Worm (Caenorhabditis elegans): ENCODE data around the gene Y14H12A.2.

DNA sequence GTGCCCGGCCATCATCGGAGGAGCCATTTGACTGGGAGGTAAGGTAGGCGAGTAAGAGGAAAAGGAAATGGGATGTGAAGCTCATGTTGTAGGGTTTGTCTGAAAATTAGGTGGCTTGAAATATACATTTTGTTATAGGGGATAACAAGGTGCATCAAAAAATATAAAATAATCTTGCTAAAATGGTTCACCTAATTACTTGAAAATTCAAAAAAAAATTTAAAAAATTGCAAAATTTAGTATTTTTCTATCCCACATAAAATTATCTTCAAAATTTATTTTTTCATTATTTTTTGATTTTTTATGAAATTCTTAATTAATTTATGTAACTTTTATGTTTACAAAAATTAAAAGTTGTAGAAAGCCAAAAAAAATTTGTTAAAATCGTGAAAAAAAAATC, 29.1 kb upstream of the Y14H12A.2 start, which contains the start of gene K07D4.6:
- TF ChIP-seq nhr-237 (tag; optimal IDR thresholded peaks at IDR 0.05) (no peak), ztf-11 (tag; optimal IDR thresholded peaks at IDR 0.05) (no peak), nhr-85 (tag) (no peak), blmp-1 (tag; optimal IDR thresholded peaks at IDR 0.05) (no peak), aly-2 (tag; optimal IDR thresholded peaks at IDR 0.05) (no peak), fos-1 (tag; optimal IDR thresholded peaks at IDR 0.05) (no peak), lsy-2 (tag; optimal IDR thresholded peaks at IDR 0.05) (no peak), nhr-12 (tag; optimal IDR thresholded peaks at IDR 0.05) (no peak), zip-4 (GFP tag; optimal IDR thresholded peaks at IDR 0.05) (no peak), lin-13 (GFP tag; optimal IDR thresholded peaks at IDR 0.05) (no peak), C04F5.9 (tag; optimal IDR thresholded peaks at IDR 0.05) (no peak), unc-62 (GFP tag; optimal IDR thresholded peaks at IDR 0.05) (no peak), lin-15B (tag; optimal IDR thresholded peaks at IDR 0.05) (no peak), nhr-77 (tag; optimal IDR thresholded peaks at IDR 0.05) (no peak)
